Worm (Caenorhabditis elegans): ENCODE measurements around the gene mrpl-51.

DNA sequence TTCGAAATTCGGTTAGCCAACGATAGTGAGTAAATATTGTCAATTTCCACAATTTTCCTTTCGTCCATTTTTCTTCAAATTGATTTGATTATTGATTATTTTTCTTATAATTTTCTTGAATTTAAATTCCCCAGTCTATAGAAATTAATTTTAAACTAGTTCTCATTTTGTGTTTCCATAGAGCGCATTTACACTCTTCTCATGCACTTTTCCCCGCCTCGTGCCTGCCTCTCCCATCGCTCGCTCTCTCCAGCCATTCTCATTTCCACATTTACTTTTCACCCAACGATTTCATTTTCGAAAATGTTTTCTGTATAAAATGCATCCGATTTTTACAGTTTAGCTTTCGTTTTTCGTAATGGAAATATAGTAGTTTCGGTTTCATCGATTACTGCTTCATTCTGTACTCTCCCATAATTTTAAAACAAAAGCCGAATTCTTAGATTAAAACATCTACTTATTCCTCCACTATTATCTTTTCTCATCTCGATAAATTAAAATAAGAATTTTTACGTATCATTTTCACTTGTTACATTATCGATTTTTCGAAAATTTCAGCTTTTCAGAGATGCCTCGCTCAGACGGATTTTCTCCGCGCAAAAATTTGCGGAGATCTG, 47.9 kb downstream of the mrpl-51 start, which contains the start of gene lex-1:
- TF ChIP-seq unc-62 (GFP tag; optimal IDR thresholded peaks at IDR 0.05 in 1 of 2) (no peak), unc-62 (tag; optimal IDR thresholded peaks at IDR 0.05) (no peak), hlh-30 (tag; optimal IDR thresholded peaks at IDR 0.05; ENCODE audit: insufficient read depth) (peak; percentile 90), nhr-111 (GFP tag; optimal IDR thresholded peaks at IDR 0.05) (no peak), R02D3.7 (tag; optimal IDR thresholded peaks at IDR 0.05) (no peak), lir-3 (tag; optimal IDR thresholded peaks at IDR 0.05) (no peak)

Data from whole organism, L4 larva.